Worm (Caenorhabditis elegans) whole organism, mixed stage, embryonic: ENCODE measurements around the gene Y44A6D.7.

Experiments
- ces-1 ChIP-seq: fragments of 150-350 bp; optimal IDR thresholded peaks from 2 replicates; lab custom pipeline; 2014; ENCODE audit warnings: missing biosample characterization, missing genetic modification reagents, missing genetic modification characterization
- elt-3 ChIP-seq: fragments of 150-350 bp; optimal IDR thresholded peaks from 2 replicates; lab custom pipeline; 2014; ENCODE audit warnings: missing biosample characterization, missing genetic modification characterization
- flh-1 ChIP-seq: fragments of 200-800 bp; sonication (Bioruptor generic); optimal IDR thresholded peaks from 2 replicates; lab custom pipeline; 2018; ENCODE audit warnings: mild to moderate bottlenecking, missing genetic modification characterization, moderate library complexity, missing compliant biosample characterization
- lin-32 ChIP-seq: fragments of 200-800 bp; sonication (Bioruptor generic); optimal IDR thresholded peaks from 2 replicates; lab custom pipeline; 2018; ENCODE audit warnings: mild to moderate bottlenecking, missing genetic modification characterization, missing compliant biosample characterization
- mab-5 ChIP-seq: fragments of 150-350 bp; optimal IDR thresholded peaks from 2 replicates; lab custom pipeline; 2014; ENCODE audit warnings: missing biosample characterization, missing genetic modification characterization
- nhr-12 ChIP-seq: fragments of 150-350 bp; optimal IDR thresholded peaks from 2 replicates; lab custom pipeline; 2014; ENCODE audit warnings: missing biosample characterization, missing genetic modification characterization
- nhr-237 ChIP-seq: fragments of 150-350 bp; optimal IDR thresholded peaks from 2 replicates; lab custom pipeline; 2014; ENCODE audit warnings: missing biosample characterization, missing genetic modification characterization
- nhr-28 ChIP-seq: fragments of 150-350 bp; optimal IDR thresholded peaks from 2 replicates; lab custom pipeline; 2014; ENCODE audit warnings: missing biosample characterization, missing genetic modification characterization
- sem-2 ChIP-seq: fragments of 200-800 bp; sonication (Bioruptor generic); optimal IDR thresholded peaks from 2 replicates; lab custom pipeline; 2018; ENCODE audit warnings: mild to moderate bottlenecking, missing genetic modification characterization, missing compliant biosample characterization
- unc-39 ChIP-seq: fragments of 150-350 bp; optimal IDR thresholded peaks from 2 replicates; lab custom pipeline; 2014; ENCODE audit warnings: missing biosample characterization, missing genetic modification characterization
- unc-62 ChIP-seq: fragments of 150-350 bp; optimal IDR thresholded peaks from 2 replicates; lab custom pipeline; 2014; ENCODE audit warnings: missing biosample characterization, missing genetic modification reagents, missing genetic modification characterization
- ztf-11 ChIP-seq: fragments of 150-350 bp; optimal IDR thresholded peaks from 2 replicates; lab custom pipeline; 2014; ENCODE audit warnings: missing biosample characterization, missing genetic modification characterization

DNA sequence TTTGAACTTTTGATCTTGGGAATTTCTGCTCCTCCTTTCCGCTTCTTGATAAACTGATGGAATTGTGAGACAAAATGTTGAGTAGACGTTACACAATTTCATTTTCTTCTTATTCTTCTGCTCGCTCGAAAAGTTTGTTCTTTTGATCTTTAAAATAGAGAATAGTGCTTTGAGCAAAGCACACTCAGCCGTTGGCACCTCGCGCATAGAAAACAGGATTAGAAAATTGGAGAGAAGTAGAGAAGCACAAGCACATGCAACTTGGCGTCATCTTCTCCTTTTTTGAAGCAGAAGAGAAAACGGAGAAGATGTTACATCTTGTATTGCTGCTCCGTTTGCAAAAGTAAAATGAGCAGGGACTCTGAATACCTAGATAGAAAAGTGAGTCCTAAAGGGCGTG is 32.3 kb upstream of the Y44A6D.7 start:
- no peak for TF ChIP-seq mab-5
- no peak for TF ChIP-seq elt-3
- TF ChIP-seq nhr-28 (tag; lab: Kevin White, UChicago): no peak
- no peak for TF ChIP-seq nhr-237 (tag; lab: Kevin White, UChicago)
- peak; percentile 30 for TF ChIP-seq unc-62 (GFP tag; lab: Kevin White, UChicago)
- TF ChIP-seq sem-2 (GFP tag; lab: Kevin White, UChicago): no peak
- TF ChIP-seq unc-39 (tag; lab: Kevin White, UChicago): no peak
- TF ChIP-seq flh-1 (GFP tag; lab: Kevin White, UChicago): no peak
- peak; percentile 96 for TF ChIP-seq ces-1 (GFP tag; lab: Kevin White, UChicago)
- TF ChIP-seq nhr-12 (tag; lab: Kevin White, UChicago): no peak
- no peak for TF ChIP-seq lin-32
- TF ChIP-seq ztf-11 (tag; lab: Kevin White, UChicago): no peak
